Fruit fly (Drosophila melanogaster): ENCODE data around the gene Elo68beta.

DNA sequence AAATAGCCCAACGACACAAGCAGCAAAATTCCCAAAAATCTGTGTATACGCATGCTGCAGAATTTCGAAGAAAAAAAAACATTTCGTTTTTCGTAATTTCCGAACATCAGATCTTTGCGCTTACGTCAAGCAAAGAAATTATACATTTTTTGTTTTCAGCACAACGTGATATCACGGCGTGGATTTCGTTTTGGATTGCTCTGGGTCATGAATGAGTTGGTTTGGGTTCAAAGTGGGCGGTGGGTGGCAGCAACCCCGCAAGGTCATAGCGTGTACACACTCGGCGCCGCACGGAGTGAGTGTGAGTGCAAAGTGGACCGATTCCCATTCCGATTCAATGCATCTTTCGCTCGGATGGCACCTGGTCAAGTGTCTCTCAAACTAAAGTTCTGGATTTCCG is 23.3 kb upstream of the Elo68beta start:
- TF ChIP-seq Meics (GFP tag; optimal IDR thresholded peaks at IDR 0.05), result no peak
- TF ChIP-seq Stat92E (GFP tag; optimal IDR thresholded peaks at IDR 0.05), result no peak
- TF ChIP-seq nmo (GFP tag; optimal IDR thresholded peaks at IDR 0.05), result no peak
- no peak for TF ChIP-seq yki (optimal IDR thresholded peaks at IDR 0.05)
- no peak for TF ChIP-seq CG2116 (GFP tag; optimal IDR thresholded peaks at IDR 0.05)
- TF ChIP-seq CG4328 (GFP tag; optimal IDR thresholded peaks at IDR 0.05), result no peak
- no peak for TF ChIP-seq Poxn (GFP tag; IDR thresholded peaks at IDR 0.05)
- TF ChIP-seq exex (tag; optimal IDR thresholded peaks at IDR 0.05), result no peak
- no peak for TF ChIP-seq disco-r (GFP tag; optimal IDR thresholded peaks at IDR 0.05)
- TF ChIP-seq CG1024 (GFP tag; IDR thresholded peaks at IDR 0.05), result no peak
